Worm (Caenorhabditis elegans): Measurements from ENCODE around the gene pbo-1.

DNA sequence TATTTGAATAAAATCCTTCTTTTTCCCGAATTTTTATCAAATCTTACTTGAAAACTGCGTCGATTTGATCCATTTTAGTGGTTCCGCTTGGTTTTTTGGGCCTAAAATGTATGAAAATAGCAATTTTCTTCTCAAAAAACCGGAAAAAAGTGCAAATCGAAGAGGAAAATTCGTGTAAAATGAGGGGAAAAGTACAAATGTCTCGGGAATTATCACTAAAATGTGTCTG, 38.6 kb upstream of the pbo-1 start, which contains the start of gene Y71H2AM.11:
- TF ChIP-seq ama-1 (optimal IDR thresholded peaks at IDR 0.05) (no peak), nhr-10 (tag; optimal IDR thresholded peaks at IDR 0.05) (no peak), hif-1 (tag; optimal IDR thresholded peaks at IDR 0.05) (no peak), mdl-1 (tag; optimal IDR thresholded peaks at IDR 0.05) (no peak), unc-130 (GFP tag; optimal IDR thresholded peaks at IDR 0.05) (no peak), lsy-2 (tag; optimal IDR thresholded peaks at IDR 0.05) (no peak), mep-1 (tag; optimal IDR thresholded peaks at IDR 0.05) (no peak), unc-62 (GFP tag; optimal IDR thresholded peaks at IDR 0.05 in 1 of 2) (no peak), unc-62 (tag; optimal IDR thresholded peaks at IDR 0.05) (no peak), nhr-42 (GFP tag; IDR thresholded peaks at IDR 0.05) (no peak), nhr-76 (tag; optimal IDR thresholded peaks at IDR 0.05) (no peak), ceh-62 (tag; optimal IDR thresholded peaks at IDR 0.05) (no peak), ceh-82 (tag; optimal IDR thresholded peaks at IDR 0.05) (no peak)
